Fruit fly (Drosophila melanogaster): Measurements from ENCODE around the gene CG31988.

The CG31988 gene

DNA sequence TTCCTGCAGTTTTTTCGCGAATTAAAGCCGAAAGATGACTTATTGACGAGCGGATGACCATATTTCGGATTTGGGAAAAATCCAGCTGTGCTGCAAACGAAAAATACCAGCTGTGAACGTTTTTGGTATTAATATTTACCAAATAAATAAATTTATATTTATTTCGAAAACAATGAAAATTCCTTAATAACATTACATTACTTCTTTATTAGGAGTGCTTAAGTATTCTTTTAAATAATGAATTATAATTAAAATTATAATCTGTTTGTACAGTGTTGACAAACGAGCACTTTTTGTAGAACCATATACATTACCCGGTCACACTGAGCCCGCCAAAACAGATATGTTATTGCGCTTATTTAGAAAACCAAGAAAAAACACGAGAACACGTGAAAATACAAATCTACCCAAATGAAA lies 23.0 kb downstream of the CG31988 start, which contains the start of the genes bur and Mcm10:
Gene bur (minus strand): TSS at position 69 of the 417 bp plus-strand sequence.
Gene Mcm10 (plus strand): TSS at position 319 of the 417 bp plus-strand sequence.
- no peak for TF ChIP-seq CTCF (optimal IDR thresholded peaks at IDR 0.05)

DNA sequence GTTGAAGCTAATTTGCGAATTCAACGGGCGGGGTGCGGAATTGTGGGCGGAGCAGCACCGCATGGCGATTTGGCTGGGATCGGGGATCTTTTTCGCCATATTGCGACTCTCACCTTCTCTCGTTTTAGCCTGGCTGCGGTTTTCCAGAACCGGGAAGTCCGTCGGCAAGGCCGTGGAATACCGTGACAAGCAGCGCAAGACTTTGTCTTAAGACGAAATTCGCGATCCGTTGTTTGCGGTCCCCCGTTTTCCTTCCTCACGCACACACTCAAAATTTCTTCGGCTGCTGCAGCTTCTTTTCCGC lies 23.4 kb downstream of the CG31988 start:
- TF ChIP-seq CG8478 (optimal IDR thresholded peaks at IDR 0.05) (no peak), CTCF (optimal IDR thresholded peaks at IDR 0.05) (no peak)

DNA sequence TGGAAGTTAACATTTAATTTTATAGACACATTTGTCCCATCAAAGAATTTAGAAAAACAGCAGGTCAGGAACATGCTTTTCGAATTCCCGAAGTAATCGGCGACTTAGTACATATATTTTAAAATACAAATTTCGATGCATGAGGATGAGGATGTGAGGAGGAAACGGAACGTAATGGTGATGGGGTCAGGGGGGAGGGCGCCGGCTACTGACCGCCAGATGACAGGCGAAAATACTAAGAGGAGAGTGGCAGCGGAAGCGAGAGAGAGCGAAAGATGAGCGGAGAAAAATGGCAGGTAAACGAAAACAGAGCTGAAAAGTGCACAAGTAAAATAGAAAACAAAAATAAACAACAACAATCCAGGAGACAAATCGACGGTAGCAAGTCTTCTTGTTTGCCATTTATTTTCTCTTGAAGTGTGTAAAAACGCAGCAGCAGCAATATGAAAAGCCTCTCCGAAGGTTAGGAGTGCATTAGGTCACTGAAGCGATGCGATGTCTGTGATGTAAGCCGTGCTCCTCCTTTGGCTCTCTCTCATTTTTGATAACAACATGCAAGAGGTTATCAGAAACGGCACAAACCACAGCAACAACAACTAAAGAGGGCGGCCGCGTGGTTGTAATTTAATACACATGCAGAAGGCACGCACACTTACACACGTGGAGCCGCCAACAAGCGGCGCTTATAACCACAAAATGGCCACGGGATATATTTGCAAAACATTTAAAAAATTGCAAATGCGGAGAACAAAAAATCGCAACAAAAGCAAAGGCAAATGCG lies 24.0 kb downstream of the CG31988 start:
- TF ChIP-seq CTCF (optimal IDR thresholded peaks at IDR 0.05): no peak
- TF ChIP-seq CG8478 (optimal IDR thresholded peaks at IDR 0.05): no peak

DNA sequence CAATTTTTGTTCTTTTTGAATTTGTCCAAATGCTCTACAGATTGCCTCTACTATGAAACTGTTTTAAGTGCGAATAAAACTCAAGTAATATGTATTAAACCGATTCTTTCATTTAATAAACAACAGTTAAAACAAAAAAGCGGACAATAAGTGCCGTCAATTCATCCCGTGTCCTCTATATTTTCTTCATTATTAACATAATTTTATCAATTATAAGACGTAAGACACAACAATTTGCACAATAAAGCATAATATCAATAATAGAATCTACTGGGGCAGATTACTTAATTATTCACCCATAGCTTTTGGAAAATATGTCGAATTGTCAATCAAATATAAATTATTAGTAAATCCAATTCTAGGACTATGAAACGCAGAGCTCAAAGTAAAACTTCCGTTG lies 29.7 kb downstream of the CG31988 start, which contains the start of gene CG31627:
Gene CG31627 (plus strand): TSS at position 301 of the 400 bp plus-strand sequence.
- no peak for TF ChIP-seq CTCF (optimal IDR thresholded peaks at IDR 0.05)
- no peak for TF ChIP-seq CG8478 (optimal IDR thresholded peaks at IDR 0.05)

DNA sequence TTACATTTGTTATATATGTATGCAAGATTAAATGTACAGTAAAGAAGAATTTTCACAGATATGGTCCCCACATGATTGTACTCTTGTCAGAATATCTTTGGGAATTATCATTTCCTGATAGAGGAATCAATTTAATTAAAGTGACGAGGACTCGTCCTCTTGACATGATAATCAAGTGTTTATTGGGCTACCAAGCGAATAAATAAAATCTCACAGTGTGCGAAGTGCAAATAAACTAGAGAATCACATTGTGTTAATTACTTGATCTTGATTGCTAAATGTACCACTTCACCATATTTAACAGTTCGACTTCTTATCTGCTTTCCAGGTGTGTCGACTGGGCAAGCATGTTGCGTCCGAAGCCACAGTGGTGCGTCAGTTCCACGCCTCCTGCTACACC lies 32.7 kb downstream of the CG31988 start:
- TF ChIP-seq CTCF (optimal IDR thresholded peaks at IDR 0.05) (no peak), CG8478 (optimal IDR thresholded peaks at IDR 0.05) (no peak)

DNA sequence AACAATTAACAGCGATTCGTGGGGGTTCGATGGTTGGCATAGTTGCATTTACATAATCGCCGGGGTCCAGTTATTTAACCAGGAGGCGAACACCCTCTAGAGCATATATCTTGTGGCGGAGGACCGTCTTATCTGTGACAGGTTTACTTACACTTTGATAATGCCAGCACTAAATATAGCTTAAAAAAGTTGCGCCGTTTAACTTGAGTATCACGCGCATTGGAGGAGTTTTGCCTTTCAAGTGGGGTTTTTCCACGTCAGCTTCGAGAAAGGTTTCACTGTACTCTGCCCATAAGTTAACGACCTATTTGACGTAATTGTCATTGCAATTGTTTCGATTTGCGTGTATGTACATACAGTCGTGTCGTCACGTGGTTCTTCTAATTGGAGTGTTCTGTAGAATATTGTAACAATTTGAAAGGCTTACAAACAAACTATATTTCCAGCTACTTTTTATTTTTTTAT lies 33.4 kb downstream of the CG31988 start:
- no peak for TF ChIP-seq CG8478 (optimal IDR thresholded peaks at IDR 0.05)
- no peak for TF ChIP-seq CTCF (optimal IDR thresholded peaks at IDR 0.05)

DNA sequence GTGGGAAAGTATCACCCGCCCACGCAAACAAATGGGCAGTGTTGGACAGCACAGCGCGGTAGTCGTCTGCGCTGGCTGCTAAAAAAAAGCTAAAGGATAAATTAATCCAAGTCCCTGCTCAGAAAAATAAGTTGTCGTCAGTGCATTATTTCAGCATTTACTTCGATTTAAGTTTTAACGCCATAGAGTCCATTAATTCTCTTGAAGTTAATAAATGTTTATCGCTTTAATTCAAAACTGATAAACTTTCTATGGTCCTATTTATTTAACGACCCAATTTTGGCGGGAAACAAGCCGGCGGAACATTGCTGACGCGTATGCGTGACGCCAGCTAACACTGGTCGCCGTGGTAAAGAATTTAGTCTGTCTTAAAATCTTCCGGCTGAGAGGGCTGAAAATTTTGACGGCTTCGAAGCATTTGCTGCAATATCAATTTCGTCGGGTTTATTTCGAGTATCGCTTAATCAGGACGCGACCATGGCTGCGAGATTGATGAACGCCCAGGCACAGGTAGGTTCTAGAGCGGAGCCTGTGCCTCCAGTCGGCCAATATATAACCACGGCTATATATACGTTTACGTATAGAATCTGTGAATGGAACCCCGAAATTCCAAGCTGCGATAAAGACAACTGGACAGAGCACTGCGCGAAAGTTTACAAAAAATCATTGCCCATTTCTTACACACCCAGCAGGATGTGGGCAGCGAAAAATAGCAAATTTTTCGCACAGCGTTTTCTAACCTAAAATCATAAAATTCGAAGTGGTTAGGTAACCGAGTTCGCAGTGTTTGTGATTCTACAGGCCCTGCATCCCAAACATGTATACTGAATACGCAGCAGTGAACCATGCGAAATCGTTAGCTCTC lies 34.1 kb downstream of the CG31988 start, which contains the start of the genes mAcon1, CG43345 and CG43346:
Gene mAcon1 (plus strand): TSS at position 276 of the 865 bp plus-strand sequence.
Gene CG43345 (minus strand): TSS at position 287 of the 865 bp plus-strand sequence.
Gene CG43346 (minus strand): TSS at position 287 of the 865 bp plus-strand sequence.
- TF ChIP-seq CG8478 (optimal IDR thresholded peaks at IDR 0.05) (no peak), CTCF (optimal IDR thresholded peaks at IDR 0.05) (no peak)

DNA sequence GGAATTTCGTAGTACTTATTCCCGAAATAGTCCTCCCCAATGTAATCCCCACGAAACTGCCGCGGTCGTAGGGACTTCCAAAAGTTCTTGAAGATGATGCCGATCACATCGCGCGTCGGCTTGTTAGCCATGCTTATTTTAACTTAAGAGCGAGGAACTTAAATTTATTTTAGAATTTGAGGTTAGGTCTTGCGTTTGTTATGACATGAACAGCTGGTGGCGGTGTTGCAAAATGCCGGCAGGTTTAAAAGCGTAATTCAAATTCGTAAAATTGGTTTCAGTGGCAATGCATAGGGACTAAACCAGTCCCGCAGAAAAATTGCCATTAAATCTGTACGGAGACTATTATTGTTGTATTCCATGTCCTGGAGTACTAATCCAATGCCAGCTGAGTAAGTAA lies 36.2 kb downstream of the CG31988 start:
- TF ChIP-seq CTCF (optimal IDR thresholded peaks at IDR 0.05) (no peak), CG8478 (optimal IDR thresholded peaks at IDR 0.05) (no peak)

DNA sequence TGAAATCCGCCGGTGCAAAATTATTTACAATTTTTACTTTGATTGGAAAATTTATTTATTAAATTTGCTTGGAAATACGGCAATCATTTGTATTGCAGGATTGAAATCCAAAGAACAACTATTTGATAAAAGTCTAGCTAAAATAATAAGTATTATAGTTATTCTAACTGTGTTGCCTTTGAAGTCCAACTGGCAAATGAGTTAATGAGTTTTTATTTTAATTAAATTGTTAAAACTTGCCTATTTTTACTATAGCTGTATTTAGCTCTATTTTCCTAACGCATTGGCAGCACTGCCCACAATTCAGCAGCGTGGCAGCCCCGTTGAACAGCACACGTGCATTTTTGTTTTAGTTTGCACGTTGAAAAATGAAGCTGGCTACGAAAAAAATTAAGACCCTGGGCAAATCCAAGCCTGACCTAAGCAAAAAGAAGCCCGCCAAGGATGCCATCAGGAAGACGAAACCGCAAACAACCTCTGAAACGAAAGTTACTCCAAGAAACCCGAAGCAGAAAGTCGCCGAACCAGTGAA lies 39.2 kb downstream of the CG31988 start, which contains the start of gene Noc2:
Gene Noc2 (plus strand): TSS at position 331 of the 532 bp plus-strand sequence.
- no peak for TF ChIP-seq CG8478 (optimal IDR thresholded peaks at IDR 0.05)

DNA sequence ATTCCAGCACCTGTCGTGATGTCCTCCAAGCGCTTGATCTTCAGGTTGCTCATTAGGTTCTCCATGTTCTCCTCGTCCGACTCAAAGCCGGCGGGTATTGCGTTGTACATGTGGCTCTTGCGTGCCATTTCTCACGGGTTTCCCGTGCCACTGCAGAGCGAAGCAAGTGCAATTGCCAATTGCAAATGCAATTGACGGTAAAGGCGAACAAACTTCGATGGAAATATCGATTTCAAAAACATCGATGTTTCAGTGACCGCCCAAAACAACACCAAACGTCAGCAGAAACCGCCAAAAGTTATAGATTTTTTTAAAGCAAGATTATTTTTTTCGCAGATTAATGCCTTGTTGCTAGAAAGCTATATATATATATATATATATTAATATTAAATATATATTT lies 39.7 kb downstream of the CG31988 start, which contains the start of gene Nbr:
Gene Nbr (minus strand): TSS at position 209 of the 400 bp plus-strand sequence.
- no peak for TF ChIP-seq CTCF (optimal IDR thresholded peaks at IDR 0.05)
- TF ChIP-seq CG8478 (optimal IDR thresholded peaks at IDR 0.05): no peak

DNA sequence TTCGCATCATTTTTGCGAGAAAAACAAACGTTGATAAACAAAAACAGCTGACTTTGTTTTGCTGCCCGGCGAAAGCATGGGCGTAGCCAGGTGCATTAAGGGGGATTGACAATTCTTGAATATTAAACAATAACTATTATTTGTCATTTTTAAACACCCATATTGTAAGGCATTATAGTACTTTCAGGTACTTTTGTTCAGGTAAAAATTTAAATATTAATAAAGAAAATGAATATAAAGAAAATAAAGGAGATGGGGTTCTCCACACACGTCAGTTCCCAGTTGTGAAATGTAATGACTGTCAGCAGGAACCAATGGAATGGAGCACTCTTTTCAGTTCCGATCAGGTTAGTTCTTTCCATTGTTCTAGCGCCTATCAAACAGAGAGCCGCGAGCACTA lies 44.0 kb downstream of the CG31988 start, which contains the start of the genes Coq3 and Pld3:
Gene Coq3 (minus strand): TSS at position 58 of the 400 bp plus-strand sequence.
Gene Pld3 (plus strand): TSS at position 294 of the 400 bp plus-strand sequence.
- TF ChIP-seq CTCF (optimal IDR thresholded peaks at IDR 0.05): no peak

DNA sequence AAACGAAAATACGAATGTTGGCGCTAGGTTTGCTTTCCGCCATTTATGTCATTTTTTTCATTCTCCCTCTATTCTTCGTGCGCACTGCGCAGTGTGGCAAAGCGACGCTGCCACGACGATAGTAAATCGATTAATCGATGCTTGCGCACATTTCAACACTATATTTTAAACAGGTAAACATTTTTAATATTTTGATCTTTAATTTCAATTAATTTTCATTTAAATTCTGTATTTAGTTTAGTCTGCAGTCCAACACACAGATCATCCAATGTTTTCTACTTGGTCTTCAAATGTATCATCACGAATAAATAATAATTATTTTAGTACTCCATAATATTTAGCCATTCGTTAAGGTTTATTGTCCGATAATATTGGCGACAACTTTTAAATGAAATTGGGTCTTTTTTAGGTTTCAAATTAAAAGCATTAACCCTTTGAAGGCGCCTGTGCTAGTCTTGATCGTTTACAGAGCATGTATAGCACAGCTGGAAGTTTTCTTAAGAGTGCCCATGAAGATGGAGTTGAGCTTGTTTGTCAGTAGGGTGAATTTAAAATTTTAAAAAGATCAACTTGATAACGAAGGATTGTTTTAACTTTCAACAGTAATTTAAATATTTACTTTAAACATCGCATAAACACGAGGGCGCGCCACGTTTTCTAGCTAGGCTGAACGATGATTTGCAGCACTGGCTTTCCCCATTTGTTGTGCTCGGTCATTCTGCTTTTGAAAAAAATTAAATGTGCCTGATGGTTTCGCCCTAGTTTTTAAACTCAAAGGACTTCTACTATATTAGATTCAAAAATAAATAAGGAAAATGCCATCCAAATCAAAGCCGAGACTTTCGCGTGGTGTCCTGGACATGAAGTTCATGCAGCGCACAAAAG lies 46.2 kb downstream of the CG31988 start, which contains the start of the genes Mpp6 and E2f2:
Gene Mpp6 (plus strand): TSS at position 133 of the 885 bp plus-strand sequence.
Gene E2f2 (minus strand): TSS at position 594 of the 885 bp plus-strand sequence.
- TF ChIP-seq CTCF (optimal IDR thresholded peaks at IDR 0.05) (no peak), CG8478 (optimal IDR thresholded peaks at IDR 0.05) (no peak)

DNA sequence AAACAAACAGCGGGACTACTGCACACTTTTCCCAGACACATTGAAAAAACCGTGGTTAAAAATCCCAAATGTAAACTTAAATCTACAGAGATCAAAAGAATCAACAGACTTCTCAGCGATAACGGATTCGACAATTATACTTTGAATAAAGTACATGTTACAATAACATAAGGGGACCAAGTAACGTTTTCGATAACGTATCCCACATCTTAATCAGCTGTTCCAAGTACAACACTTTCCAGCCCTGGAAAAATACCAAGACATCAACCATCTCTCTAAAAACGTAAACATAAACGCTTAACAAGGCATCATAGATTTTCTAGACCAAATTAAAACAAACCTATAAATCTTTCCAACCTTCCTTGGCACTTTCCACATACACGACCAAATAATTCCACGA lies 48.8 kb downstream of the CG31988 start:
- TF ChIP-seq CTCF (optimal IDR thresholded peaks at IDR 0.05) (no peak), CG8478 (optimal IDR thresholded peaks at IDR 0.05) (no peak)

Measured in S2 (cell line).